Fruit fly (Drosophila melanogaster) whole organism: Measurements from ENCODE around the gene Traf-like.

ENCODE experiments used
- EcR ChIP-seq, 2 experiments: fragments of >200 bp; optimal IDR thresholded peaks; 2 replicates each; lab custom pipeline; 2017; ENCODE audit warnings: missing biosample characterization in 2 of 2, missing genetic modification characterization in 2 of 2, missing genetic modification reagents in 2 of 2
- psq ChIP-seq: fragments of >200 bp; optimal IDR thresholded peaks from 2 replicates; lab custom pipeline; 2017

dm6 chrX:16422466-16423124, 7.7 kb downstream of the Traf-like start, which contains the start of gene hang:
- TF ChIP-seq EcR (GFP tag; optimal IDR thresholded peaks at IDR 0.05; lab: Kevin White, UChicago), result no peak
- TF ChIP-seq psq (lab: Kevin White, UChicago), result no peak
